Fruit fly (Drosophila melanogaster) whole organism, adult: Measurements from ENCODE around the gene CG15563.

Source experiments
- CG14711 ChIP-seq: fragments of 200-800 bp; sonication (Bioruptor generic); optimal IDR thresholded peaks from 2 replicates; lab custom pipeline; 2018; ENCODE audit warnings: missing biosample characterization, mild to moderate bottlenecking, missing genetic modification characterization, moderate library complexity
- bab1 ChIP-seq: fragments of 200-800 bp; sonication (Bioruptor generic); optimal IDR thresholded peaks from 3 replicates; lab custom pipeline; 2019; ENCODE audit warnings: missing biosample characterization, mild to moderate bottlenecking, missing genetic modification characterization, moderate library complexity
- cnc ChIP-seq, 2 experiments: fragments of >200 bp; optimal IDR thresholded peaks; 2 replicates each; lab custom pipeline; 2017

DNA sequence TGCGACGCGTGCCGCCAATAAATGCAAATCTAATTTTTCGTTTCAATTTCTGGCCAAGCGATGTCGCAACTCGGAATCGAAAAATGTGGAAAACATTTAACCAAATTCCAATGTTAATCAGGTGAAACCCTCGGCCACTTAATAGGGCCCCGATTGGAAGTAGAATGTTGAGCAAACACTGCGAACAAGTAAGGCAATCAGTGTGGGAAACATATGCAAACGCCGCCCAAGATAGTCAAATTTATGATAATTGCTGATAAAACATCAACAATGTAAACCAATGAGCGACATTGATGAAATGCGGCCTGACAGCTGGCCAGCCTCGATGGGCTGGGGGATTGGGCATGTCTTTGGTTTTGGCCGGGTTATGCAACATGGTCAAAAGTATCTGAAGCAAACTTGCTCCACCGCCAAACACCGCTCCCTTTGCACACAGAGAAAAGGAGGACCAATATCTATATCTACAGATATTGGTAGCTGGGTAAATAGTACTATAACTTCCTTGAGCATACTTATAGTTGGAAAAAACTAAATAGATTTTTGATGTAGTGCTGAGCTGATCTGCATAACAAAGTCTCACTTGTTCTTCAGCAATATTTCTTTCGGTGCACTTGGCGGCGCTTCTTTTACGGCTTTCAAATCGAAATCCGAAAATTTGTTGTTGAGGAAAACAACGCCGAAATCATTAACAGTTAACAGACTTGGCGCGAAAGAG lies 15.3 kb upstream of the CG15563 start:
- no peak for TF ChIP-seq cnc (optimal IDR thresholded peaks at IDR 0.05; lab: Kevin White, UChicago)
- no peak for TF ChIP-seq CG14711 (tag; lab: Kevin White, UChicago)
- no peak for TF ChIP-seq bab1 (GFP tag; lab: Kevin White, UChicago)
